Worm (Caenorhabditis elegans) whole organism, midembryonic: ENCODE data around the gene rgs-5.

Experiments
- flt-1 ChIP-seq: fragments of 200-800 bp; sonication (Bioruptor generic); IDR thresholded peaks from 2 replicates; pipeline ENCODE4 v1.3.6; 2022; ENCODE audit warnings: missing genetic modification characterization, missing compliant biosample characterization
- med-1 ChIP-seq: sonication (generic microtip); optimal IDR thresholded peaks from 2 replicates; lab custom pipeline; 2017; ENCODE audit warnings: missing genetic modification characterization, mild to moderate bottlenecking, missing compliant biosample characterization, antibody characterized with exemption, missing genetic modification reagents; ENCODE audit not compliant: insufficient read depth

DNA sequence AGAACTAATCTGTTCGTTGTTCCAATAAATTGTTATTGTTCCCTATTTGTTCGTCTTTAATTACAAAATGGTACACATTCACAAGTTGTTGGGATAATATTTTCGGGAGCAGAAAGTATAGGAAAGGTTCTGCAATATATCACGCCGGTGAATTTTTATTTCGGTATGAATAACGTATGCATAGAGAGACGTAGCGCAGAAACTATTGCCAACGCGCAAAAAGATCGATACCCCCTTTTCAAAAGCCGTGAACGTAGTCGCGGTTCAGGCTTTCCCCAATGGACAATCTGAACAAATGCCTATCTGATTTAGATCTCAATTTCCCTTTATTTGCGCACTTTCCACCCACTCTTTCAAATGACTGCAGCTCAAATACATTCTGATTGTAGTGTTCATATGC is 18.2 kb upstream of the rgs-5 start, which contains the start of gene pst-2:
- TF ChIP-seq flt-1 (GFP tag; lab: Robert Waterston, UW) (no peak), med-1 (GFP tag; lab: Kevin White, UChicago) (no peak)
